Worm (Caenorhabditis elegans) whole organism, midembryonic: Measurements from ENCODE around the gene R09H10.6.

Experiments
- T22C8.4 ChIP-seq: fragments of 200-800 bp; sonication (Bioruptor generic); IDR thresholded peaks from 2 replicates; pipeline ENCODE4 v1.3.6; 2022; ENCODE audit warnings: missing genetic modification characterization, missing compliant biosample characterization
- cog-1 ChIP-seq: sonication (generic microtip); optimal IDR thresholded peaks from 2 replicates; lab custom pipeline; 2016; ENCODE audit warnings: missing genetic modification characterization, missing compliant biosample characterization
- flt-1 ChIP-seq: fragments of 200-800 bp; sonication (Bioruptor generic); IDR thresholded peaks from 2 replicates; pipeline ENCODE4 v1.3.6; 2022; ENCODE audit warnings: missing genetic modification characterization, missing compliant biosample characterization
- klf-2 ChIP-seq: fragments of 200-800 bp; sonication (Bioruptor generic); conservative IDR thresholded peaks from 2 replicates; pipeline ENCODE4 v1.3.6; 2022; ENCODE audit warnings: missing genetic modification reagents, missing genetic modification characterization, missing compliant biosample characterization
- med-1 ChIP-seq: sonication (generic microtip); optimal IDR thresholded peaks from 2 replicates; lab custom pipeline; 2017; ENCODE audit warnings: missing genetic modification characterization, mild to moderate bottlenecking, missing compliant biosample characterization, antibody characterized with exemption, missing genetic modification reagents; ENCODE audit not compliant: insufficient read depth
- ref-1 ChIP-seq: fragments of 200-800 bp; sonication (Bioruptor generic); conservative IDR thresholded peaks from 2 replicates; pipeline ENCODE4 v1.3.6; 2022; ENCODE audit warnings: missing genetic modification reagents, missing genetic modification characterization, missing compliant biosample characterization
- tab-1 ChIP-seq: fragments of 200-800 bp; sonication (Bioruptor generic); IDR thresholded peaks from 2 replicates; pipeline ENCODE4 v1.3.6; 2022; ENCODE audit warnings: missing genetic modification characterization, missing compliant biosample characterization
- ztf-23 ChIP-seq: fragments of 200-800 bp; sonication (Bioruptor generic); IDR thresholded peaks from 2 replicates; pipeline ENCODE4 v1.3.6; 2022; ENCODE audit warnings: missing genetic modification reagents, missing genetic modification characterization, missing compliant biosample characterization
- ztf-29 ChIP-seq: fragments of 200-800 bp; sonication (Bioruptor generic); IDR thresholded peaks from 2 replicates; pipeline ENCODE4 v1.3.6; 2022; ENCODE audit warnings: missing genetic modification reagents, missing genetic modification characterization, missing compliant biosample characterization

Gene R09H10.6

DNA sequence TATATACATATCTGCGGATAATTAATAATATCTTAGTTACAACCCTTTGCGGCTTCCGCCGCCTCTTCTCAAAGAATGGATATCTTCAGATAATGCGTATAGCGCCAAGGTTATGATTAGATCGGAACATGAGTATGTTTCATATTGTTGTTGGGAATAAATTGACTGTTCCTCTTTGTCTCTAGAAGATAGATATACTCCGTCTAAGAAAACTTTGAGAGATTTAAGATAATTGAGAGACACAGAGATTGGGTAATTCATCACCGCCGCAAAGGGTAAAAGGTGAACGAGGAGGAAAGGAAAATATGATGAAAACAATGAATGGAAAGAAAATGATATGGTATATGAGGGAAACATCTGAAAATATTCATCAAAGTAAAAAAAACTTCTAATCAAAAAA lies 31.8 kb upstream of the R09H10.6 start:
- no peak for TF ChIP-seq ztf-29 (GFP tag; lab: Robert Waterston, UW)
- TF ChIP-seq cog-1 (tag; lab: Kevin White, UChicago), result no peak
- TF ChIP-seq klf-2 (GFP tag; lab: Robert Waterston, UW), result no peak

DNA sequence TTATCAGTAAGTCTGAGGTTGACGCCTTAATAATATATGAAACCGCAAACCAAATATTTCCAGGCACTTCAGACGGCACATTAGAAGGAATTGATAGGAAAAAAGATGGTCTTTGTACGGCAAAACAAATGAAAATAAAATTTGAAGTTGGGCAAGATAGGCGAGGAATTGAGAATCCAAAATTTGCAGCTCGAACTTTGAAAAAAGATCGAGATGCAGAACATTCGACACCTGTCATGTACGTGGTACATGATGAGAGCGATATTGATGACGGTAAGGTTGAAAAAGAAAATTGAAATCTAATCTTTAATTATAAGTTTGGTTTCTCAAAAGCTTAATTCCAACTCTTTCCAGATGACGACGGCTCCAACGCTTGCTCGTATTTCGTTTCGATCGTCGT lies 30.8 kb upstream of the R09H10.6 start:
- TF ChIP-seq T22C8.4 (GFP tag; lab: Robert Waterston, UW), result no peak
- no peak for TF ChIP-seq ztf-29 (GFP tag; lab: Robert Waterston, UW)
- TF ChIP-seq tab-1 (GFP tag; lab: Robert Waterston, UW), result no peak
- TF ChIP-seq klf-2 (GFP tag; lab: Robert Waterston, UW), result no peak
- no peak for TF ChIP-seq ztf-23 (GFP tag; lab: Robert Waterston, UW)
- no peak for TF ChIP-seq flt-1
- TF ChIP-seq ref-1 (GFP tag; lab: Robert Waterston, UW), result no peak
- TF ChIP-seq cog-1 (tag; lab: Kevin White, UChicago), result no peak
- TF ChIP-seq med-1 (GFP tag; lab: Kevin White, UChicago), result no peak

DNA sequence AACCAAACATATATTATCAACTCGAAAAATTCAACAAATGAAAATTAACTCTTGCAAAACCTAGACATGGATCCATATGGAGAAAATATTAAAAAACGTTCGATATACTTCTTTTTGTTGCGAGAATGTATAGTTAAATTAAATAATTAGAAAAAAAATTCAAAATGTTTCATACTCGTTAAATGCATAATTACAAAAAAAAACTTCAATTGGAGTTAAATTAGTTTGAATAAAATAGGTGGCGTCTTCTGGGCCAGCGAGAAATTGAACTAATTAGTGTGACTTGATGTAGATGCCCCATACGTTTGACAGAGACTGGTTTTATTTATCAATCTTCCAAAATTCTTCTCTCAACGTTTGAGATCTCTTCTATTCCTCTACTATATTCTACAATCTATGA lies 30.0 kb upstream of the R09H10.6 start, which contains the start of gene lgc-43:
Gene lgc-43 (plus strand): TSS at position 301 of the 400 bp plus-strand sequence.
- TF ChIP-seq T22C8.4 (GFP tag; lab: Robert Waterston, UW), result no peak
- no peak for TF ChIP-seq klf-2 (GFP tag; lab: Robert Waterston, UW)
- TF ChIP-seq ztf-23 (GFP tag; lab: Robert Waterston, UW), result no peak
- no peak for TF ChIP-seq flt-1
- TF ChIP-seq med-1 (GFP tag; lab: Kevin White, UChicago), result no peak
- no peak for TF ChIP-seq ref-1 (GFP tag; lab: Robert Waterston, UW)
- TF ChIP-seq tab-1 (GFP tag; lab: Robert Waterston, UW), result no peak
- no peak for TF ChIP-seq cog-1 (tag; lab: Kevin White, UChicago)
- TF ChIP-seq ztf-29 (GFP tag; lab: Robert Waterston, UW), result no peak

DNA sequence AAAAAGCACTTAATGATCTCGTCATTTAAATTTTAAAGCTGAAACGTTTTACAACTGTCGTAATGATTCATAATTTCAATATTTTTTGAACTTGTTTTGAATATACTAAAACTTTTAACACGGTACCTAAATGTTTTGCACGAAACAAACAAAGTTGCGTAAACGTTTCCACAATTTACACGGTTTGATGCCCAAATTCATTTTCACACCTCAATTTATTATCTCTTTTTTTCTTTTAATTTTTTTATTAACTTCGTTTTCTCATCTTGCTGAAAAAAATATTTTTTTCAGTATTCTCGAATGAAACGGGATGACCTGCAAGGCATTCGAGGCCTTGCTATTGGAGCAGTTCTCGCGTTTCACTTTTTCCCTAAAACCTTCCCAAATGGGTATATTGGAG lies 24.1 kb upstream of the R09H10.6 start, which contains the start of gene oac-8:
Gene oac-8 (plus strand): TSS at position 301 of the 400 bp plus-strand sequence.
- TF ChIP-seq T22C8.4 (GFP tag; lab: Robert Waterston, UW) (no peak), ref-1 (GFP tag; lab: Robert Waterston, UW) (no peak), med-1 (GFP tag; lab: Kevin White, UChicago) (no peak), klf-2 (GFP tag; lab: Robert Waterston, UW) (no peak), ztf-29 (GFP tag; lab: Robert Waterston, UW) (no peak), flt-1 (no peak), cog-1 (tag; lab: Kevin White, UChicago) (no peak), tab-1 (GFP tag; lab: Robert Waterston, UW) (no peak), ztf-23 (GFP tag; lab: Robert Waterston, UW) (no peak)

DNA sequence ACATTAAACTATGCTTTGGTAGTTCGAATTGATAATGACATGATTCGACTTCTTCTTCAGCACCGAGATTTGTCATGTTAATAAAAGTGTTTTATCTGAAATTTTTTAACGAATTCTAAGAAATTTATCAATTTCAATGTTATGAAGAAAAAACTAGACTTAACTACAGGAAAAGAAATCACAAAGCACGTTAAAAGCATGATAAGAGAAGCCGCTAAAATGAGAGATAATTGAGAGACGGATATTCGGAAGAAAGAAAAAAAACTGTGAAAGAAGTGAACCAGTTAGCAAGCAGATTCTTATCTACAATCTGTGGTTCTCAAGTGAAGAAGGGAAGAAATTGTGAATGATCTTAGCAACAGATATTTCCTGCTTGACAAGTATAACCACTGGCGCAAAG lies 19.3 kb upstream of the R09H10.6 start, which contains the start of gene C43F9.4:
Gene C43F9.4 (minus strand): TSS at position 101 of the 400 bp plus-strand sequence.
- TF ChIP-seq flt-1, result no peak
- no peak for TF ChIP-seq ref-1 (GFP tag; lab: Robert Waterston, UW)
- TF ChIP-seq T22C8.4 (GFP tag; lab: Robert Waterston, UW), result no peak
- no peak for TF ChIP-seq cog-1 (tag; lab: Kevin White, UChicago)
- TF ChIP-seq klf-2 (GFP tag; lab: Robert Waterston, UW), result no peak
- no peak for TF ChIP-seq tab-1 (GFP tag; lab: Robert Waterston, UW)
- TF ChIP-seq med-1 (GFP tag; lab: Kevin White, UChicago), result no peak
- TF ChIP-seq ztf-23 (GFP tag; lab: Robert Waterston, UW), result no peak
- TF ChIP-seq ztf-29 (GFP tag; lab: Robert Waterston, UW), result no peak

DNA sequence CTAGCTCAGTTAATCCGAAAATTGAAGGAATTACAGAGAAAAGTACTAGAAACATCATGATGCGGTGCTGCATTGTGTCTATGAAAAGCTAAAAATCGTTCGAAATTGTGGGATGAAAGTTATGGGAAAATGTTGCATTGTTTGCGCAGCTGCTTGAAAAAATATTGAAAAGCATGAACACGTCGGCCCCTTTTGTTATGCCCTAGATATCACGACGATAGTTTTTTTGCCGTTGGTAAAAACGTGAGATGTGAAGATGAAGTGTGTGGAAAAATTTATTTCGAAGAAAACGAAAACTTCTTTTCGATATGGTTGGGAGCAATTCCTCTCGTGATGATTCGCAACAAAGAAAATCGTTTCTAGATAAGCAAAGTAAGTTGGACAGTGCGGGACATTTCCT lies 17.7 kb upstream of the R09H10.6 start, which contains the start of the genes C43F9.5 and nkb-2:
Gene C43F9.5 (minus strand): TSS at position 101 of the 400 bp plus-strand sequence.
Gene nkb-2 (plus strand): TSS at position 277 of the 400 bp plus-strand sequence.
- TF ChIP-seq ztf-23 (GFP tag; lab: Robert Waterston, UW) (no peak), klf-2 (GFP tag; lab: Robert Waterston, UW) (no peak), cog-1 (tag; lab: Kevin White, UChicago) (no peak), flt-1 (no peak), med-1 (GFP tag; lab: Kevin White, UChicago) (no peak), ref-1 (GFP tag; lab: Robert Waterston, UW) (no peak), tab-1 (GFP tag; lab: Robert Waterston, UW) (no peak), ztf-29 (GFP tag; lab: Robert Waterston, UW) (no peak), T22C8.4 (GFP tag; lab: Robert Waterston, UW) (no peak)

DNA sequence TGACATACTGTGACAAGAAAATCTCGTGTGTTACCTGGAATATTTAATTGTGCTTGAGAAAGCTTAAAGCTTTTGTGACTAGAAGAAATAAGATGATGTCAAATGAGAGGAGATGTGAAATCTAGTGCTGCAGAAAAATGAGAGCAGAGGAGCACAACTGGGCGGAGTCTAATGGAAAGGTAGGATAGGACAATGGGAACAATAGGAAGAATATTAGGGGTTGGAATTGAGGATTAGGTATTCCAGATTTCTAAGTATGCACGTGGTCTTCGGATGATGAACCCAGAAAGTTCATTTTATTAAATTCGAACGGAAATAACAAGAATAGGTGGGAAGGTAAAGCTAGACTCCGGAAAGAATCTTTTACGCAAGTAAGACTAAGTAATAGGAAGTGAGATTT lies 14.8 kb upstream of the R09H10.6 start, which contains the start of gene C43F9.7:
Gene C43F9.7 (minus strand): TSS at position 101 of the 400 bp plus-strand sequence.
- TF ChIP-seq T22C8.4 (GFP tag; lab: Robert Waterston, UW), result no peak
- TF ChIP-seq cog-1 (tag; lab: Kevin White, UChicago), result no peak
- TF ChIP-seq tab-1 (GFP tag; lab: Robert Waterston, UW), result no peak
- no peak for TF ChIP-seq klf-2 (GFP tag; lab: Robert Waterston, UW)
- TF ChIP-seq ref-1 (GFP tag; lab: Robert Waterston, UW), result no peak
- no peak for TF ChIP-seq flt-1
- no peak for TF ChIP-seq med-1 (GFP tag; lab: Kevin White, UChicago)

DNA sequence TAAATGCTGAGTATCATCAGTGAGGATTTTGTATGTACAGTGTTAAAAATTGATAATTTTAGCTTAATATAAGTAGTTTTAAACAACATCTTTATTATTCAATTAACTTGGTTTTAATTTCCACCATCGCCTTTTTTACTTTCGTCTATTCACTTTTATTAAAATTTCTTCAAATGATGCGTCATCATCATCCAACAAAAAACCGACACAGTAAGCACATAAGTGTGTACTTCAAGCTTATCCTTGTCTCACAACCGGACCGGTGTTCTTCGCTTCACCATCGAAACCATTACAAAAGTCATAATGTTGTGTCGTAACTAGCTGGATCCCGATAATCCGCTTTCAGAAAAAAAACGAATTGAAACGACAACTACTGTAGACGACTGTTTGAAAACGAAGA lies 11.9 kb upstream of the R09H10.6 start, which contains the start of gene C43F9.11:
Gene C43F9.11 (plus strand): TSS at position 301 of the 400 bp plus-strand sequence.
- TF ChIP-seq klf-2 (GFP tag; lab: Robert Waterston, UW) (no peak), ref-1 (GFP tag; lab: Robert Waterston, UW) (no peak), med-1 (GFP tag; lab: Kevin White, UChicago) (no peak), ztf-23 (GFP tag; lab: Robert Waterston, UW) (no peak), T22C8.4 (GFP tag; lab: Robert Waterston, UW) (no peak), ztf-29 (GFP tag; lab: Robert Waterston, UW) (no peak), flt-1 (no peak), tab-1 (GFP tag; lab: Robert Waterston, UW) (no peak), cog-1 (tag; lab: Kevin White, UChicago) (no peak)

DNA sequence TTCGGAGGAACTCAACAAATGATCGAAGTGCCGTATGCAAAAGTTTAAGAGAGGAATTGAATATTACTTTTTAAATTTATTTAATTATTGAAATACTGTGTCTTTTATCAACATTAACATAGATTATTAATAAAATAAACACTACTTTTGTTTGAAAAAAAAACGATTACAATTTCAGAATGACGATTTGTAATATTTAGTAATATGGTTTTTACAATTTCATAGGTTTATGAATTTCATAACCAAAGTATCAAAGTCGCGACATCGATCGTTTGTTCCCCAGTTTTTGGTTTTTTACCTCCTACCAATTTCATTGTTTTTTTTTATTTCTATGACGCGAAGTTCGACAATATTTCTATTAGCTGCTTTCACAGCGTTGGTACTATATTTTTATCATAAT lies 8.4 kb upstream of the R09H10.6 start, which contains the start of gene R09H10.1:
Gene R09H10.1 (plus strand): TSS at position 301 of the 400 bp plus-strand sequence.
- no peak for TF ChIP-seq tab-1 (GFP tag; lab: Robert Waterston, UW)
- no peak for TF ChIP-seq flt-1
- TF ChIP-seq klf-2 (GFP tag; lab: Robert Waterston, UW), result no peak
- no peak for TF ChIP-seq ztf-23 (GFP tag; lab: Robert Waterston, UW)
- no peak for TF ChIP-seq ref-1 (GFP tag; lab: Robert Waterston, UW)
- TF ChIP-seq med-1 (GFP tag; lab: Kevin White, UChicago), result no peak
- no peak for TF ChIP-seq cog-1 (tag; lab: Kevin White, UChicago)
- no peak for TF ChIP-seq ztf-29 (GFP tag; lab: Robert Waterston, UW)
- no peak for TF ChIP-seq T22C8.4 (GFP tag; lab: Robert Waterston, UW)
